Worm (Caenorhabditis elegans): ENCODE results near the gene kvs-5.

- TF ChIP-seq tbx-9 (tag; optimal IDR thresholded peaks at IDR 0.05; ENCODE audit: borderline replicate concordance) (no peak), hlh-12 (tag; optimal IDR thresholded peaks at IDR 0.05) (no peak), unc-62 (GFP tag; optimal IDR thresholded peaks at IDR 0.05) (no peak), chd-7 (tag; optimal IDR thresholded peaks at IDR 0.05) (no peak), ccch-3 (GFP tag; optimal IDR thresholded peaks at IDR 0.05) (no peak), mes-4 (tag; optimal IDR thresholded peaks at IDR 0.05) (no peak), B0336.3 (GFP tag; IDR thresholded peaks at IDR 0.05) (no peak), aptf-3 (GFP tag; IDR thresholded peaks at IDR 0.05) (no peak), nhr-90 (tag; optimal IDR thresholded peaks at IDR 0.05) (no peak), Y95B8A.8 (GFP tag; IDR thresholded peaks at IDR 0.05) (no peak)
These were observed 41.9 kb downstream of the kvs-5 start, which contains the start of gene ugt-52 for ce11 chrIV:778484-778883.

Measured in whole organism, young adult.